Fruit fly (Drosophila melanogaster) S2 (cell line): Measurements from ENCODE around the gene ND-13B.

Experiments
- CG8478 ChIP-seq: fragments of >200 bp; optimal IDR thresholded peaks from 2 replicates; lab custom pipeline; 2018
- CTCF ChIP-seq, 2 experiments: fragments of >200 bp; optimal IDR thresholded peaks; 2 replicates each; lab custom pipeline; 2018

DNA sequence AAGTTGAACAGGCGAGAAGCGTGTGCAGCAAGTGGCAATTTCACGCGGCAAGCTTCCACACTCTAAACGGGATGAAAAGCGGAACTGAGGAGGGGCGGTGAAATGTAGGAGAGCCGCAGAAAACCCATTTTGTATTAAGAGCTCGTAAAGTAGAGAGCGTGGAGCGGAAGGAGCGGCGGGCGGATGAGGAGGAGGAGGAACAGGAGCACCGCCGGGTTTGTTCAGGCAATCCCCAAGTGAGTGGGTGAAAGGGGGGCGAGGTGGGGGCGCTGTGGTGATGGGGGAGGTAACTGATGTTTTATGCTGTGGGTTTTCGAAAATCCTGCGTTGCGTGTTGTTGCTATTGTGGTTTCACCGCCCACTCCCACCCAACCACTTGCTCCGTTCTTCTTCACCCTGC, 33.2 kb upstream of the ND-13B start:
- TF ChIP-seq CG8478 (lab: Kevin White, UChicago), result no peak
- TF ChIP-seq CTCF (optimal IDR thresholded peaks at IDR 0.05; lab: Kevin White, UChicago), result no peak
